Worm (Caenorhabditis elegans) whole organism, mixed stage, embryonic: ENCODE results near the gene srbc-70.
"Not testable (repeated sequence)": the region's sequence is repeated elsewhere in the genome, so short reads cannot be mapped to it uniquely, and the experiment has no call there.

Experiments used
- drap-1 ChIP-seq: fragments of 200-800 bp; sonication (Bioruptor generic); optimal IDR thresholded peaks from 3 replicates; lab custom pipeline; 2018; ENCODE audit warnings: mild to moderate bottlenecking, missing genetic modification characterization, missing compliant biosample characterization
- nhr-76 ChIP-seq: sonication (generic microtip); optimal IDR thresholded peaks from 2 replicates; lab custom pipeline; 2017; ENCODE audit warnings: missing biosample characterization, missing genetic modification characterization

ce11 chrIV:4186099-4186498 is 41.7 kb downstream of the srbc-70 start, which contains the start of gene K08D10.11:
- TF ChIP-seq drap-1 (GFP tag; lab: Kevin White, UChicago); nhr-76 (tag; lab: Kevin White, UChicago): not testable (repeated sequence)
